Worm (Caenorhabditis elegans): ENCODE measurements around the gene tsct-1.

ce11 chrX:12430309-12430708 is 3.6 kb upstream of the tsct-1 start, which contains the start of gene med-1:
- TF ChIP-seq F13C5.2 (tag; optimal IDR thresholded peaks at IDR 0.05) = no peak
- TF ChIP-seq ama-1 (optimal IDR thresholded peaks at IDR 0.05) = no peak
- TF ChIP-seq hmbx-1 (tag; optimal IDR thresholded peaks at IDR 0.05) = no peak
- no peak for TF ChIP-seq hnd-1 (tag; optimal IDR thresholded peaks at IDR 0.05)
- no peak for TF ChIP-seq sea-1 (GFP tag; conservative IDR thresholded peaks at IDR 0.05)
- no peak for TF ChIP-seq tra-4 (tag; optimal IDR thresholded peaks at IDR 0.05)
- TF ChIP-seq flt-1 (GFP tag; IDR thresholded peaks at IDR 0.05) = no peak
- TF ChIP-seq aly-1 (tag; optimal IDR thresholded peaks at IDR 0.05) = no peak
- no peak for TF ChIP-seq ets-7 (tag; optimal IDR thresholded peaks at IDR 0.05)

All from whole organism, early embryonic.